Fruit fly (Drosophila melanogaster): ENCODE data around the gene Roc1a.
A peak's percentile ranks its signal among the peaks of the same experiment; 100 is the strongest.

Gene Roc1a

dm6 chrX:636606-637530 is 10.2 kb upstream of the Roc1a start (continued):
- TF ChIP-seq Bgb (GFP tag; IDR thresholded peaks at IDR 0.05; ENCODE audit: partially characterized antibody) = peak; percentile 38; the same call in 1 of the 2 replicates
- no peak for TF ChIP-seq cas (GFP tag; IDR thresholded peaks at IDR 0.05)
- TF ChIP-seq CG4404 (GFP tag; IDR thresholded peaks at IDR 0.05) = no peak
- peak; percentile 27; the same call in 1 of the 2 replicates for TF ChIP-seq MBD-R2 (GFP tag; IDR thresholded peaks at IDR 0.05)
- no peak for TF ChIP-seq CG2712 (tag; optimal IDR thresholded peaks at IDR 0.05)
- no peak for TF ChIP-seq tx (GFP tag; optimal IDR thresholded peaks at IDR 0.05)
- TF ChIP-seq nom (GFP tag; optimal IDR thresholded peaks at IDR 0.05) = no peak
- TF ChIP-seq CG1603 (tag; optimal IDR thresholded peaks at IDR 0.05) = no peak
- TF ChIP-seq pros (GFP tag; optimal IDR thresholded peaks at IDR 0.05) = peak; percentile 33
- no peak for TF ChIP-seq CG11560 (tag; IDR thresholded peaks at IDR 0.05)
- no peak for TF ChIP-seq al (GFP tag; IDR thresholded peaks at IDR 0.05)
- peak; percentile 56 for TF ChIP-seq kni (GFP tag; optimal IDR thresholded peaks at IDR 0.05)
- no peak for TF ChIP-seq CG8388 (GFP tag; optimal IDR thresholded peaks at IDR 0.05)
- TF ChIP-seq CG10321 (GFP tag; IDR thresholded peaks at IDR 0.05) = peak; percentile 79
- TF ChIP-seq MESR4 (GFP tag; optimal IDR thresholded peaks at IDR 0.05) = peak; percentile 50
- no peak for TF ChIP-seq grn (GFP tag; optimal IDR thresholded peaks at IDR 0.05)
- TF ChIP-seq Nf-YC (tag; optimal IDR thresholded peaks at IDR 0.05) = peak; percentile 59
- TF ChIP-seq CG13624 (GFP tag; optimal IDR thresholded peaks at IDR 0.05) = peak; percentile 46
- TF ChIP-seq CG10431 (GFP tag; optimal IDR thresholded peaks at IDR 0.05) = no peak
- no peak for TF ChIP-seq phol (tag; optimal IDR thresholded peaks at IDR 0.05)
- no peak for TF ChIP-seq CG14710 (tag; optimal IDR thresholded peaks at IDR 0.05)
- TF ChIP-seq Hr78 (GFP tag; optimal IDR thresholded peaks at IDR 0.05) = no peak
- peak; percentile 40 for TF ChIP-seq CG12769 (tag; optimal IDR thresholded peaks at IDR 0.05)
- no peak for TF ChIP-seq aop (GFP tag; IDR thresholded peaks at IDR 0.05)
- no peak for TF ChIP-seq CG14860 (GFP tag; IDR thresholded peaks at IDR 0.05; ENCODE audit: partially characterized antibody)
- TF ChIP-seq pnt (GFP tag; optimal IDR thresholded peaks at IDR 0.05) = no peak
- TF ChIP-seq CG12659 (GFP tag; optimal IDR thresholded peaks at IDR 0.05) = no peak
- no peak for TF ChIP-seq CG11456 (GFP tag; IDR thresholded peaks at IDR 0.05)
- TF ChIP-seq chinmo (GFP tag; IDR thresholded peaks at IDR 0.05; ENCODE audit: partially characterized antibody) = peak; percentile 94
- no peak for TF ChIP-seq pfk (GFP tag; optimal IDR thresholded peaks at IDR 0.05)
- TF ChIP-seq CG2889 (GFP tag; IDR thresholded peaks at IDR 0.05) = no peak
- no peak for TF ChIP-seq CG17612 (GFP tag; IDR thresholded peaks at IDR 0.05)
- TF ChIP-seq CG30431 (GFP tag; optimal IDR thresholded peaks at IDR 0.05) = no peak
- peak; percentile 76; the same call in 2 of the 3 replicates for TF ChIP-seq sr (GFP tag; IDR thresholded peaks at IDR 0.05)
- TF ChIP-seq dm (GFP tag; optimal IDR thresholded peaks at IDR 0.05) = peak; percentile 77
- no peak for TF ChIP-seq CG8359 (GFP tag; optimal IDR thresholded peaks at IDR 0.05; ENCODE audit: borderline replicate concordance)
- TF ChIP-seq ab (GFP tag; optimal IDR thresholded peaks at IDR 0.05) = no peak
- no peak for TF ChIP-seq dpn (GFP tag; optimal IDR thresholded peaks at IDR 0.05)
- no peak for TF ChIP-seq CG18764 (GFP tag; optimal IDR thresholded peaks at IDR 0.05)
- no peak for TF ChIP-seq CG8765 (GFP tag; IDR thresholded peaks at IDR 0.05)
- TF ChIP-seq Xrp1 (GFP tag; IDR thresholded peaks at IDR 0.05) = 0 out of 2 replicates have a peak, but pooled peaks have one; percentile 7
- TF ChIP-seq jing (GFP tag; optimal IDR thresholded peaks at IDR 0.05) = no peak
- TF ChIP-seq Sin3A (optimal IDR thresholded peaks at IDR 0.05) = no peak
- TF ChIP-seq Dbx (GFP tag; IDR thresholded peaks at IDR 0.05) = no peak
- no peak for TF ChIP-seq nau (GFP tag; optimal IDR thresholded peaks at IDR 0.05)
- TF ChIP-seq CTCF (GFP tag; optimal IDR thresholded peaks at IDR 0.05) = peak; percentile 4
- no peak for TF ChIP-seq tgo (GFP tag; IDR thresholded peaks at IDR 0.05)
- TF ChIP-seq ewg (GFP tag; optimal IDR thresholded peaks at IDR 0.05) = peak; percentile 79
- TF ChIP-seq CG13894 (tag; optimal IDR thresholded peaks at IDR 0.05) = no peak
